Fruit fly (Drosophila melanogaster) whole organism, prepupa: ENCODE measurements around the gene Dnaaf5.

Source experiments
- CG15336 ChIP-seq: fragments of 200-800 bp; sonication (Bioruptor generic); IDR thresholded peaks from 2 replicates; pipeline ENCODE4 v1.3.6; 2022; ENCODE audit warnings: missing biosample characterization, missing genetic modification characterization
- CG1621 ChIP-seq: fragments of 200-800 bp; sonication (Bioruptor generic); optimal IDR thresholded peaks from 3 replicates; lab custom pipeline; 2018; ENCODE audit warnings: missing biosample characterization, mild to moderate bottlenecking, missing genetic modification characterization
- CG3032 ChIP-seq: fragments of 200-800 bp; optimal IDR thresholded peaks from 2 replicates; lab custom pipeline; 2019; ENCODE audit warnings: missing biosample characterization, mild to moderate bottlenecking, missing genetic modification characterization, moderate library complexity
- CG31627 ChIP-seq: fragments of 200-800 bp; sonication (Bioruptor generic); optimal IDR thresholded peaks from 3 replicates; lab custom pipeline; 2016; ENCODE audit warnings: missing biosample characterization, missing genetic modification characterization
- Eip75B ChIP-seq: fragments of 200-800 bp; sonication (Bioruptor generic); optimal IDR thresholded peaks from 3 replicates; lab custom pipeline; 2016; ENCODE audit warnings: missing biosample characterization, missing genetic modification characterization
- Ets96B ChIP-seq: fragments of 200-800 bp; optimal IDR thresholded peaks from 2 replicates; lab custom pipeline; 2019; ENCODE audit warnings: missing biosample characterization, mild to moderate bottlenecking, missing genetic modification characterization, moderate library complexity
- Hr38 ChIP-seq: sonication (Bioruptor generic); optimal IDR thresholded peaks from 2 replicates; lab custom pipeline; 2016; ENCODE audit warnings: missing biosample characterization, missing genetic modification characterization
- Lpt ChIP-seq: fragments of 200-800 bp; sonication (Bioruptor generic); optimal IDR thresholded peaks from 3 replicates; lab custom pipeline; 2016; ENCODE audit warnings: missing biosample characterization, missing genetic modification characterization
- OdsH ChIP-seq: fragments of 200-800 bp; sonication (Bioruptor generic); optimal IDR thresholded peaks from 3 replicates; lab custom pipeline; 2016; ENCODE audit warnings: missing biosample characterization, missing genetic modification characterization
- achi ChIP-seq: fragments of 200-800 bp; sonication (Bioruptor generic); optimal IDR thresholded peaks from 3 replicates; lab custom pipeline; 2016; ENCODE audit warnings: missing biosample characterization, missing genetic modification characterization

DNA sequence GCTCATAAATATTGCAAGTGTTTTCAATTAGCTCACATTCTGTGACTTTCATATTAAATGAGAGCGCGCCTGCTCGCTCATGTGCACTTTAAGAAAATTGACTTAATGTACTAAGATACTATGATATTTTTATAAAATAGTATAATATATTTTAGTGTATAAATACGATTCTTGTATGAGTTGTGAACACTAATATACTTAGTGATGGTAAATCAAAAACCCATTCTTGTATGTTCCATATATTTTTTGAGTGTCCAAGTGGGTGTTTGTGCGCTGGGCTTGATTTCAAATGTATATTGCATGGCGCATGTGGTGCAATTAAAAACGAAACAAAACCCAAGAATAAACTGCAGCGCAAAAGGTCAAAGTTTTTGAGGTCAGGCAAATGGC, 12.2 kb upstream of the Dnaaf5 start:
- peak; percentile 75 for TF ChIP-seq CG3032 (tag; lab: Kevin White, UChicago)
- TF ChIP-seq Eip75B (GFP tag; lab: Kevin White, UChicago): no peak
- TF ChIP-seq OdsH: peak; percentile 73
- no peak for TF ChIP-seq CG31627 (GFP tag; lab: Kevin White, UChicago)
- peak; percentile 84 for TF ChIP-seq CG15336 (GFP tag; lab: Robert Waterston, UW)
- peak; percentile 86 for TF ChIP-seq Ets96B (tag; lab: Kevin White, UChicago)
- peak; percentile 70 for TF ChIP-seq achi (GFP tag; lab: Kevin White, UChicago)
- no peak for TF ChIP-seq Hr38 (GFP tag; lab: Kevin White, UChicago)
- peak; percentile 29 for TF ChIP-seq CG1621 (tag; lab: Kevin White, UChicago)
- peak; percentile 10 for TF ChIP-seq Lpt (GFP tag; lab: Kevin White, UChicago)
